Fruit fly (Drosophila melanogaster) whole organism, embryonic: ENCODE data around the gene CG32554.

Experiments used
- Asciz ChIP-seq: fragments of 200-800 bp; sonication (Bioruptor generic); optimal IDR thresholded peaks from 2 replicates; lab custom pipeline; 2017; ENCODE audit warnings: missing biosample characterization, mild to moderate bottlenecking, missing genetic modification characterization, missing genetic modification reagents
- CG10147 ChIP-seq: fragments of 200-800 bp; sonication (Bioruptor generic); optimal IDR thresholded peaks from 2 replicates; lab custom pipeline; 2019; ENCODE audit warnings: missing biosample characterization, mild to moderate bottlenecking, missing genetic modification characterization, moderate library complexity
- CG11696 ChIP-seq: fragments of 200-800 bp; sonication (Bioruptor generic); IDR thresholded peaks from 2 replicates; pipeline ENCODE4 v1.3.6; 2022; ENCODE audit warnings: missing biosample characterization, missing genetic modification characterization
- CG12104 ChIP-seq: fragments of 200-800 bp; sonication (Bioruptor generic); optimal IDR thresholded peaks from 3 replicates; lab custom pipeline; 2016; ENCODE audit warnings: missing biosample characterization, missing genetic modification characterization
- CG12299 ChIP-seq: fragments of 200-800 bp; sonication (Bioruptor generic); optimal IDR thresholded peaks from 2 replicates; lab custom pipeline; 2018; ENCODE audit warnings: missing biosample characterization, mild to moderate bottlenecking, missing genetic modification characterization
- CG12769 ChIP-seq: fragments of 200-800 bp; sonication (Bioruptor generic); optimal IDR thresholded peaks from 2 replicates; lab custom pipeline; 2019; ENCODE audit warnings: missing biosample characterization, mild to moderate bottlenecking, missing genetic modification characterization, moderate library complexity
- CG12942 ChIP-seq: fragments of 200-800 bp; sonication (Bioruptor generic); optimal IDR thresholded peaks from 3 replicates; lab custom pipeline; 2016; ENCODE audit warnings: missing biosample characterization, missing genetic modification characterization
- CG13287 ChIP-seq: fragments of 200-800 bp; sonication (Bioruptor generic); IDR thresholded peaks from 2 replicates; pipeline ENCODE4 v1.3.6; 2022; ENCODE audit warnings: missing biosample characterization, missing genetic modification characterization; ENCODE audit not compliant: partially characterized antibody
- CG15479 ChIP-seq: fragments of 200-800 bp; sonication (Bioruptor generic); optimal IDR thresholded peaks from 3 replicates; lab custom pipeline; 2019; ENCODE audit warnings: missing biosample characterization, mild to moderate bottlenecking, missing genetic modification characterization, moderate library complexity
- CG16779 ChIP-seq: fragments of 200-800 bp; sonication (Bioruptor generic); IDR thresholded peaks from 2 replicates; pipeline ENCODE4 v1.3.6; 2022; ENCODE audit warnings: missing biosample characterization, missing genetic modification characterization
- CG17186 ChIP-seq: fragments of 200-800 bp; sonication (Bioruptor generic); optimal IDR thresholded peaks from 3 replicates; lab custom pipeline; 2017; ENCODE audit warnings: missing biosample characterization, missing genetic modification reagents, missing genetic modification characterization
- CG17568 ChIP-seq: fragments of 200-800 bp; sonication (Bioruptor generic); optimal IDR thresholded peaks from 2 replicates; lab custom pipeline; 2018; ENCODE audit warnings: missing biosample characterization, mild to moderate bottlenecking, missing genetic modification characterization, moderate library complexity
- CG17829 ChIP-seq: fragments of 200-800 bp; optimal IDR thresholded peaks from 2 replicates; lab custom pipeline; 2019; ENCODE audit warnings: missing biosample characterization, mild to moderate bottlenecking, missing genetic modification characterization, moderate library complexity
- CG31388 ChIP-seq: fragments of 200-800 bp; sonication (Bioruptor generic); optimal IDR thresholded peaks from 2 replicates; lab custom pipeline; 2016; ENCODE audit warnings: missing biosample characterization, missing genetic modification characterization
- CG5180 ChIP-seq: fragments of 200-800 bp; sonication (Bioruptor generic); optimal IDR thresholded peaks from 3 replicates; lab custom pipeline; 2017; ENCODE audit warnings: missing biosample characterization, missing genetic modification characterization, mild to moderate bottlenecking, moderate library complexity, missing genetic modification reagents
- CG7745 ChIP-seq: fragments of 200-800 bp; sonication (Bioruptor generic); optimal IDR thresholded peaks from 2 replicates; lab custom pipeline; 2018; ENCODE audit warnings: missing biosample characterization, mild to moderate bottlenecking, missing genetic modification characterization, moderate library complexity
- CG8765 ChIP-seq: fragments of 200-800 bp; sonication (Bioruptor generic); IDR thresholded peaks from 2 replicates; pipeline ENCODE4 v1.3.6; 2022; ENCODE audit warnings: missing biosample characterization, missing genetic modification characterization
- CG9797 ChIP-seq: fragments of 200-800 bp; sonication (Bioruptor generic); optimal IDR thresholded peaks from 3 replicates; lab custom pipeline; 2018; ENCODE audit warnings: missing biosample characterization, mild to moderate bottlenecking, missing genetic modification characterization
- Deaf1 ChIP-seq: fragments of 200-800 bp; optimal IDR thresholded peaks from 3 replicates; lab custom pipeline; 2019; ENCODE audit warnings: missing biosample characterization, mild to moderate bottlenecking, missing genetic modification characterization, moderate library complexity
- Dfd ChIP-seq, 2 experiments: fragments of >200 bp; optimal IDR thresholded peaks; 2 replicates each; lab custom pipeline; 2017; ENCODE audit warnings: missing biosample characterization in 2 of 2, missing genetic modification characterization in 2 of 2
- Eip74EF ChIP-seq, 2 experiments: fragments of 200-800 bp in 1 of 2; fragments of >200 bp in 1 of 2; sonication (Bioruptor generic) in 1 of 2; optimal IDR thresholded peaks; 2 replicates each; lab custom pipeline; 2017 to 2019; ENCODE audit warnings: missing biosample characterization in 2 of 2, missing genetic modification characterization in 2 of 2, mild to moderate bottlenecking in 1 of 2, moderate library complexity in 1 of 2
- Gsc ChIP-seq: fragments of 200-800 bp; sonication (Bioruptor generic); IDR thresholded peaks from 2 replicates; pipeline ENCODE4 v1.3.6; 2022; ENCODE audit warnings: missing biosample characterization, missing genetic modification characterization
- HLH3B ChIP-seq: fragments of 200-800 bp; sonication (Bioruptor generic); IDR thresholded peaks from 2 replicates; pipeline ENCODE4 v1.3.6; 2022; ENCODE audit warnings: missing biosample characterization, missing genetic modification characterization
- Hand ChIP-seq: fragments of 200-800 bp; sonication (Bioruptor generic); optimal IDR thresholded peaks from 2 replicates; lab custom pipeline; 2017; ENCODE audit warnings: mild to moderate bottlenecking, missing biosample characterization, missing genetic modification reagents, missing genetic modification characterization
- Lpt ChIP-seq: fragments of >200 bp; optimal IDR thresholded peaks from 2 replicates; lab custom pipeline; 2018; ENCODE audit warnings: missing biosample characterization, missing genetic modification characterization
- Med ChIP-seq: fragments of 200-800 bp; sonication (Bioruptor generic); peaks from one replicate; lab custom pipeline; 2016; ENCODE audit warnings: missing biosample characterization, missing genetic modification characterization, mild to moderate bottlenecking, inconsistent platforms, moderate library complexity
- NFAT ChIP-seq: fragments of 200-800 bp; sonication (Bioruptor generic); IDR thresholded peaks from 2 replicates; pipeline ENCODE4 v1.3.6; 2022; ENCODE audit warnings: missing biosample characterization, missing genetic modification characterization
- Nf-YA ChIP-seq: fragments of 200-800 bp; sonication (Bioruptor generic); IDR thresholded peaks from 2 replicates; pipeline ENCODE4 v1.3.6; 2022; ENCODE audit warnings: missing biosample characterization, missing genetic modification characterization
- Poxn ChIP-seq: fragments of 200-800 bp; sonication (Bioruptor generic); IDR thresholded peaks from 2 replicates; pipeline ENCODE4 v1.3.6; 2022; ENCODE audit warnings: missing biosample characterization, missing genetic modification characterization
- Rfx ChIP-seq: fragments of 200-800 bp; sonication (Bioruptor generic); IDR thresholded peaks from 2 replicates; pipeline ENCODE4 v1.3.6; 2022; ENCODE audit warnings: missing biosample characterization, missing genetic modification characterization
- Side ChIP-seq: fragments of 200-800 bp; sonication (Bioruptor generic); optimal IDR thresholded peaks from 2 replicates; lab custom pipeline; 2016; ENCODE audit warnings: missing biosample characterization, missing genetic modification characterization
- Spps ChIP-seq: fragments of 200-800 bp; sonication (Bioruptor generic); optimal IDR thresholded peaks from 2 replicates; lab custom pipeline; 2018; ENCODE audit warnings: missing biosample characterization, mild to moderate bottlenecking, missing genetic modification characterization
- Usf ChIP-seq: fragments of 200-800 bp; sonication (Bioruptor generic); optimal IDR thresholded peaks from 2 replicates; lab custom pipeline; 2017; ENCODE audit warnings: missing genotype, missing biosample characterization, missing genetic modification characterization
- Vsx1 ChIP-seq: fragments of 200-800 bp; sonication (Bioruptor generic); optimal IDR thresholded peaks from 2 replicates; lab custom pipeline; 2017; ENCODE audit warnings: missing biosample characterization, mild to moderate bottlenecking, missing genetic modification characterization, missing genetic modification reagents
- amos ChIP-seq: fragments of 200-800 bp; sonication (Bioruptor generic); IDR thresholded peaks from 2 replicates; pipeline ENCODE4 v1.3.6; 2022; ENCODE audit warnings: missing biosample characterization, missing genetic modification characterization; ENCODE audit not compliant: partially characterized antibody
- ash1 ChIP-seq: fragments of 200-800 bp; sonication (Bioruptor generic); optimal IDR thresholded peaks from 2 replicates; lab custom pipeline; 2018; ENCODE audit warnings: missing biosample characterization, mild to moderate bottlenecking, missing genetic modification characterization
- az2 ChIP-seq: fragments of 200-800 bp; sonication (Bioruptor generic); optimal IDR thresholded peaks from 3 replicates; lab custom pipeline; 2016; ENCODE audit warnings: missing biosample characterization, missing genetic modification characterization
- grn ChIP-seq: fragments of 200-800 bp; sonication (Bioruptor generic); optimal IDR thresholded peaks from 3 replicates; lab custom pipeline; 2017; ENCODE audit warnings: missing biosample characterization, missing genetic modification characterization
- ind ChIP-seq: fragments of 200-800 bp; sonication (Bioruptor generic); optimal IDR thresholded peaks from 3 replicates; lab custom pipeline; 2016; ENCODE audit warnings: missing biosample characterization, missing genetic modification characterization
- nmo ChIP-seq: fragments of 200-800 bp; sonication (Bioruptor generic); optimal IDR thresholded peaks from 2 replicates; lab custom pipeline; 2018; ENCODE audit warnings: missing biosample characterization, mild to moderate bottlenecking, missing genetic modification characterization, moderate library complexity
- oc ChIP-seq: fragments of 200-800 bp; sonication (Bioruptor generic); optimal IDR thresholded peaks from 2 replicates; lab custom pipeline; 2018; ENCODE audit warnings: missing biosample characterization, mild to moderate bottlenecking, missing genetic modification characterization, moderate library complexity
- pros ChIP-seq: fragments of 200-800 bp; sonication (Bioruptor generic); optimal IDR thresholded peaks from 3 replicates; lab custom pipeline; 2019; ENCODE audit warnings: missing biosample characterization, mild to moderate bottlenecking, missing genetic modification characterization, moderate library complexity
- seq ChIP-seq: fragments of 200-800 bp; sonication (Bioruptor generic); IDR thresholded peaks from 2 replicates; pipeline ENCODE4 v1.3.6; 2022; ENCODE audit warnings: missing biosample characterization, missing genetic modification characterization
- slou ChIP-seq: fragments of 200-800 bp; sonication (Bioruptor generic); optimal IDR thresholded peaks from 3 replicates; lab custom pipeline; 2016; ENCODE audit warnings: missing biosample characterization, missing genetic modification characterization
- stc ChIP-seq: fragments of 200-800 bp; sonication (Bioruptor generic); IDR thresholded peaks from 2 replicates; pipeline ENCODE4 v1.3.6; 2022; ENCODE audit warnings: missing biosample characterization, missing genetic modification characterization
- tll ChIP-seq, 2 experiments: fragments of 200-800 bp in 1 of 2; fragments of >200 bp in 1 of 2; sonication (Bioruptor generic) in 1 of 2; optimal IDR thresholded peaks; 2 replicates each; lab custom pipeline; 2017 to 2019; ENCODE audit warnings: missing biosample characterization in 2 of 2, missing genetic modification characterization in 2 of 2, mild to moderate bottlenecking in 1 of 2, moderate library complexity in 1 of 2
- usp ChIP-seq: fragments of >200 bp; optimal IDR thresholded peaks from 2 replicates; lab custom pipeline; 2017; ENCODE audit warnings: missing biosample characterization, missing genetic modification characterization
- vfl ChIP-seq: fragments of 200-800 bp; sonication (Bioruptor generic); optimal IDR thresholded peaks from 2 replicates; lab custom pipeline; 2016; ENCODE audit warnings: missing biosample characterization, missing genetic modification characterization
- wor ChIP-seq: fragments of 200-800 bp; sonication (Bioruptor generic); IDR thresholded peaks from 2 replicates; pipeline ENCODE4 v1.3.6; 2022; ENCODE audit warnings: missing biosample characterization, missing genetic modification characterization
- zfh1 ChIP-seq: fragments of 200-800 bp; sonication (Bioruptor generic); IDR thresholded peaks from 3 replicates; pipeline ENCODE4 v1.3.6; 2022; ENCODE audit warnings: missing biosample characterization, missing genetic modification characterization

The CG32554 gene

DNA sequence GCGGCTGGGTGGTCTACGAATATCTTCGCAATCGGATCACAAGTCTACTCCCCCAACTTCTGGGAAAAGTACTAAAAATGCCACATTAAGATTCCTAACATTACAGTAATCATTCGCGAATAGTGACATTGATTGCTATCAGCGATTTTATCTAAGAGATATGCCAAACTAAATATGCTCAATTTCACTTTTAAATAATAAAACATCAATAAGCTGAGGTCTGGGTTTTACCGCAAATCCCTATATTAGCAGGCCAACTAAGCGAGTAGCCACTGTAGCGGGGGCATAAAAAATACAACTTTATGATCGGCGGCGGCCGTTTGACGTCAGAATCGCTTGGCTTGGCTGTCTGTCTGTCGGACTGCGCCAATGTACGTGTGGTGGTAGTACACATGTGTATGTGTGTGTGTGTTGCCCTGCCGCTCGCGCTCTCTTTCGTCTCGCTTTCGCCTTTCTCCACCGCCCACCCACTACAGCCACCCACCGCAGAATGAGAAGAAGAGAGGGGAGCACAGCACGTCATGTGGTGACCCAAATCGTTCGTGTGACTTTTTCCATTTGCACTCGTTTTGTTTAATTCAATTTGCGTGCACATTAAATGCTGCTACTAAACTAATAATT, 27.9 kb upstream of the CG32554 start (continued):
- TF ChIP-seq Spps, result peak; percentile 40
- TF ChIP-seq ash1 (GFP tag; lab: Kevin White, UChicago), result peak; percentile 62
- peak; percentile 100 for TF ChIP-seq Med (GFP tag; lab: Kevin White, UChicago)
- TF ChIP-seq Eip74EF (GFP tag; optimal IDR thresholded peaks at IDR 0.05; lab: Kevin White, UChicago), result peak in 1 of 2 experiments; percentile 94
- TF ChIP-seq Asciz (GFP tag; lab: Kevin White, UChicago), result peak; percentile 83
- peak; percentile 76 for TF ChIP-seq Vsx1 (GFP tag; lab: Kevin White, UChicago)
- peak; percentile 58 for TF ChIP-seq pros (GFP tag; lab: Kevin White, UChicago)
- peak; percentile 83 for TF ChIP-seq grn (GFP tag; lab: Kevin White, UChicago)
- peak; percentile 96 for TF ChIP-seq nmo
- TF ChIP-seq Nf-YA (GFP tag; lab: Robert Waterston, UW), result peak; percentile 87
- no peak for TF ChIP-seq CG9797 (GFP tag; lab: Kevin White, UChicago)
- TF ChIP-seq CG7745 (tag; lab: Kevin White, UChicago), result no peak
- peak; percentile 94 for TF ChIP-seq CG17829 (tag; lab: Kevin White, UChicago)
- peak; percentile 95 for TF ChIP-seq az2
- peak; percentile 89 for TF ChIP-seq CG10147 (GFP tag; lab: Kevin White, UChicago)
- peak; percentile 92 for TF ChIP-seq CG16779 (GFP tag; lab: Robert Waterston, UW)
- TF ChIP-seq Gsc (GFP tag; lab: Robert Waterston, UW), result peak; percentile 86
- TF ChIP-seq Usf (GFP tag; lab: Kevin White, UChicago), result peak; percentile 91
- TF ChIP-seq oc (tag; lab: Kevin White, UChicago), result peak; percentile 97
- TF ChIP-seq Hand (GFP tag; lab: Kevin White, UChicago), result peak; percentile 84
- no peak for TF ChIP-seq amos (GFP tag; lab: Robert Waterston, UW)
- peak; percentile 98 for TF ChIP-seq Rfx (GFP tag; lab: Robert Waterston, UW)
- peak; percentile 96 for TF ChIP-seq NFAT (GFP tag; lab: Robert Waterston, UW)
- TF ChIP-seq CG5180 (GFP tag; lab: Kevin White, UChicago), result peak; percentile 87
- peak; percentile 99 for TF ChIP-seq CG12769 (tag; lab: Kevin White, UChicago)
- TF ChIP-seq CG12104, result peak; percentile 79
- peak; percentile 93 for TF ChIP-seq CG12942 (GFP tag; lab: Kevin White, UChicago)
- TF ChIP-seq CG12299 (tag; lab: Kevin White, UChicago), result peak; percentile 93
- peak; percentile 93 for TF ChIP-seq vfl (GFP tag; lab: Kevin White, UChicago)
- TF ChIP-seq stc (GFP tag; lab: Robert Waterston, UW), result peak; percentile 93
- no peak; the same call in 1 of the 2 replicates for TF ChIP-seq CG13287 (GFP tag; lab: Robert Waterston, UW)
- peak; percentile 87 for TF ChIP-seq Poxn (GFP tag; lab: Robert Waterston, UW)
- TF ChIP-seq Side (GFP tag; lab: Kevin White, UChicago), result peak; percentile 96
- TF ChIP-seq slou (GFP tag; lab: Kevin White, UChicago), result peak; percentile 89
- TF ChIP-seq tll (GFP tag; optimal IDR thresholded peaks at IDR 0.05; lab: Kevin White, UChicago), result no peak
- TF ChIP-seq usp (GFP tag; lab: Kevin White, UChicago), result no peak
- TF ChIP-seq CG17568 (GFP tag; lab: Kevin White, UChicago), result peak; percentile 91
- peak; percentile 93 for TF ChIP-seq zfh1 (GFP tag; lab: Robert Waterston, UW)
- TF ChIP-seq Lpt (GFP tag; lab: Kevin White, UChicago), result no peak
- TF ChIP-seq CG11696, result peak; percentile 76
- TF ChIP-seq CG15479, result no peak
- TF ChIP-seq HLH3B (GFP tag; lab: Robert Waterston, UW), result peak; percentile 93
- TF ChIP-seq CG31388 (GFP tag; lab: Kevin White, UChicago), result peak; percentile 70
- TF ChIP-seq CG17186 (GFP tag; lab: Kevin White, UChicago), result peak; percentile 55
- peak; percentile 83 for TF ChIP-seq CG8765
- TF ChIP-seq Dfd (GFP tag; optimal IDR thresholded peaks at IDR 0.05; lab: Kevin White, UChicago), result no peak
- peak; percentile 69 for TF ChIP-seq Deaf1 (tag; lab: Kevin White, UChicago)
- TF ChIP-seq ind (GFP tag; lab: Kevin White, UChicago), result peak; percentile 95
- peak; percentile 90 for TF ChIP-seq wor (GFP tag; lab: Robert Waterston, UW)
- TF ChIP-seq seq (GFP tag; lab: Robert Waterston, UW), result peak; percentile 91
